Fruit fly (Drosophila melanogaster) whole organism: Measurements from ENCODE around the gene CG13449.
A peak's percentile ranks its signal among the peaks of the same experiment; 100 is the strongest.

Source experiments
- CG8478 ChIP-seq: fragments of >200 bp; optimal IDR thresholded peaks from 2 replicates; lab custom pipeline; 2018; ENCODE audit warnings: inconsistent platforms
- Dll ChIP-seq: fragments of >200 bp; optimal IDR thresholded peaks from 2 replicates; lab custom pipeline; 2017
- psq ChIP-seq: fragments of >200 bp; optimal IDR thresholded peaks from 2 replicates; lab custom pipeline; 2017
- usp ChIP-seq: fragments of >200 bp; optimal IDR thresholded peaks from 2 replicates; lab custom pipeline; 2017; ENCODE audit warnings: missing biosample characterization, missing genetic modification characterization, mixed read lengths

- TF ChIP-seq usp (GFP tag; lab: Kevin White, UChicago) = no peak
- no peak for TF ChIP-seq psq (lab: Kevin White, UChicago)
- TF ChIP-seq Dll (lab: Kevin White, UChicago) = no peak
- TF ChIP-seq CG8478 (lab: Kevin White, UChicago) = peak; percentile 38
Measured at dm6 chr3L:15565829-15566433, 46.7 kb downstream of the CG13449 start, which contains the start of gene dop.
